Fruit fly (Drosophila melanogaster) whole organism, adult: ENCODE data around the gene CG9257.

Experiments used
- CG11617 ChIP-seq: fragments of 200-800 bp; sonication (Bioruptor generic); optimal IDR thresholded peaks from 2 replicates; lab custom pipeline; 2017; ENCODE audit warnings: mild to moderate bottlenecking, missing biosample characterization, missing genetic modification reagents, missing genetic modification characterization
- CG12768 ChIP-seq: fragments of 200-800 bp; sonication (Bioruptor generic); optimal IDR thresholded peaks from 2 replicates; lab custom pipeline; 2017; ENCODE audit warnings: missing biosample characterization, missing genetic modification characterization, mild to moderate bottlenecking, moderate library complexity, missing genetic modification reagents
- CG14711 ChIP-seq: fragments of 200-800 bp; sonication (Bioruptor generic); optimal IDR thresholded peaks from 2 replicates; lab custom pipeline; 2018; ENCODE audit warnings: missing biosample characterization, mild to moderate bottlenecking, missing genetic modification characterization, moderate library complexity
- CG1620 ChIP-seq: fragments of 200-800 bp; sonication (Bioruptor generic); optimal IDR thresholded peaks from 2 replicates; lab custom pipeline; 2016; ENCODE audit warnings: missing biosample characterization, missing genetic modification characterization
- CG33017 ChIP-seq: fragments of 200-800 bp; sonication (Bioruptor generic); optimal IDR thresholded peaks from 2 replicates; lab custom pipeline; 2018; ENCODE audit warnings: missing biosample characterization, mild to moderate bottlenecking, missing genetic modification characterization, moderate library complexity
- CG5204 ChIP-seq: fragments of 200-800 bp; sonication (Bioruptor generic); optimal IDR thresholded peaks from 2 replicates; lab custom pipeline; 2016; ENCODE audit warnings: missing biosample characterization, missing genetic modification characterization
- CG7045 ChIP-seq: fragments of 200-800 bp; sonication (Bioruptor generic); optimal IDR thresholded peaks from 2 replicates; lab custom pipeline; 2017; ENCODE audit warnings: missing biosample characterization, mild to moderate bottlenecking, missing genetic modification characterization
- CG7101 ChIP-seq: fragments of 200-800 bp; sonication (Bioruptor generic); optimal IDR thresholded peaks from 2 replicates; lab custom pipeline; 2018; ENCODE audit warnings: missing biosample characterization, mild to moderate bottlenecking, missing genetic modification characterization, moderate library complexity
- Crg-1 ChIP-seq: fragments of 200-800 bp; sonication (Bioruptor generic); optimal IDR thresholded peaks from 2 replicates; lab custom pipeline; 2016; ENCODE audit warnings: missing biosample characterization, missing genetic modification characterization
- Hr96 ChIP-seq: fragments of 200-800 bp; sonication (Bioruptor generic); optimal IDR thresholded peaks from 2 replicates; lab custom pipeline; 2016; ENCODE audit warnings: missing biosample characterization, missing genetic modification characterization
- Mnt ChIP-seq: fragments of 200-800 bp; sonication (Bioruptor generic); optimal IDR thresholded peaks from 2 replicates; lab custom pipeline; 2016; ENCODE audit warnings: missing biosample characterization, mild to moderate bottlenecking, missing genetic modification characterization
- bab1 ChIP-seq: fragments of 200-800 bp; sonication (Bioruptor generic); optimal IDR thresholded peaks from 3 replicates; lab custom pipeline; 2019; ENCODE audit warnings: missing biosample characterization, mild to moderate bottlenecking, missing genetic modification characterization, moderate library complexity
- cic ChIP-seq: fragments of 200-800 bp; sonication (Bioruptor generic); optimal IDR thresholded peaks from 2 replicates; lab custom pipeline; 2017; ENCODE audit warnings: missing biosample characterization, mild to moderate bottlenecking, missing genetic modification characterization, moderate library complexity
- cnc ChIP-seq, 2 experiments: fragments of >200 bp; optimal IDR thresholded peaks; 2 replicates each; lab custom pipeline; 2017
- kay ChIP-seq: fragments of 200-800 bp; sonication (Bioruptor generic); peaks from one replicate; lab custom pipeline; 2016; ENCODE audit warnings: missing biosample characterization, missing genetic modification characterization, borderline replicate concordance
- ovo ChIP-seq: fragments of 200-800 bp; sonication (Bioruptor generic); optimal IDR thresholded peaks from 2 replicates; lab custom pipeline; 2016; ENCODE audit warnings: missing biosample characterization, missing genetic modification characterization
- pad ChIP-seq: fragments of 200-800 bp; sonication (Bioruptor generic); optimal IDR thresholded peaks from 3 replicates; lab custom pipeline; 2017; ENCODE audit warnings: missing biosample characterization, missing genetic modification characterization, mild to moderate bottlenecking, moderate library complexity, missing genetic modification reagents
- tj ChIP-seq: fragments of 200-800 bp; sonication (Bioruptor generic); optimal IDR thresholded peaks from 3 replicates; lab custom pipeline; 2017; ENCODE audit warnings: missing biosample characterization, mild to moderate bottlenecking, missing genetic modification characterization, moderate library complexity
- toe ChIP-seq: fragments of 200-800 bp; sonication (Bioruptor generic); optimal IDR thresholded peaks from 2 replicates; lab custom pipeline; 2016; ENCODE audit warnings: missing biosample characterization, missing genetic modification characterization

The CG9257 gene

DNA sequence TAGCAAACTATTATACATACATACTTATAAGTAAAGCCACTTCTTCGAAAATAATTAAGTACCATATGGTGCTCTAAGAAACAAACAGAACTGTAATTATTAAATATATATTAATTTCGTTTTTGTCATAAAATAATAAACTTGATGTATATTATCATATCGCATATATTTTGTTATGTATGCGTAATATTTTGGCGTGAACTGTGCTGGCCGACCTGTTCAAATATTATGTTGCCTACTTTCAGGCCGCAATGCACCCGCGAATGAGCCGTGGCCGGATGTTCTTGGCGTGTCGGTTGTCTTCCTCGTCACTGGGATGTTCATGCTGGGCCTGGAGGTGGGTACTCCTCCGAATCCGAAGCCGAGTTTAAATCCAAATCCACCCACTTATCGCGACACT lies 24.7 kb upstream of the CG9257 start:
- TF ChIP-seq Hr96 (no peak), pad (GFP tag; lab: Kevin White, UChicago) (no peak), tj (GFP tag; lab: Kevin White, UChicago) (no peak), CG14711 (tag; lab: Kevin White, UChicago) (no peak), CG7045 (GFP tag; lab: Kevin White, UChicago) (no peak), cic (GFP tag; lab: Kevin White, UChicago) (no peak), toe (GFP tag; lab: Kevin White, UChicago) (no peak), Crg-1 (GFP tag; lab: Kevin White, UChicago) (no peak), kay (GFP tag; lab: Kevin White, UChicago) (no peak), bab1 (GFP tag; lab: Kevin White, UChicago) (no peak), CG5204 (no peak), Mnt (GFP tag; lab: Kevin White, UChicago) (no peak), ovo (no peak), CG12768 (no peak), CG7101 (tag; lab: Kevin White, UChicago) (no peak), cnc (optimal IDR thresholded peaks at IDR 0.05; lab: Kevin White, UChicago) (no peak)

DNA sequence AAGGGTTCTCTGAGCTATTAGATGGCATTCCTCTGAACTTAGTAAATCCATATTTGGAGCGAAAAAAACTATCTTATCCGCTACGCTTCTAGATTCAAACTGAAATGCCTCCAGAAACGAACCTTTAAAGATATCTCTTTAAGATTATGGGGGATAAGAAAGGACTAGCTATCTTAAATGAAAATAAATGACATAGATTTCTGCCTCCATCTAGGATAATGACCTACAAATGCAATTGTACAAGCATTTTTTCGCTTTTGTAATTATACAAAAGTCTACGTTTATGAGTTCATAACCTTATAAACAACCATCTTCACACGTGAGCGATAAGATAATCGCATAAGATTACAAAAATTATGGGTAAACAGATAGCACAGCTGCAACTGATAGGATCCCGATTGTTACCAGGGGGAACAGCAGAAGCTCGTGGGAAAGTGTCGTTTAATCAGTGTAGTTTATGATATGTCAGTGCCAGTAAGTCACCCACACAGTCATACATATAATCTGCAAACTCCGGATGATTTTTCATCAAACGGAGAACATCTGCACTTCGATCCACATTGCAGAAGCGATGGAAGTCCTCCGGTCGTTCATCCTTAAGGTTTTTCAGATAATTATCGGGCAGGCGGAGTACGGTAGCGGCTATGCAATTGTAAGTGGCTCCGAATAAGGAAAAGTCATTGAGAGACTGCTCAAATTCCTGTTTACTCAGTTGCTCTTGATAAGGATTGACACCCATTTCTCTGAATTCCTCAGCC lies 19.9 kb upstream of the CG9257 start, which contains the start of gene CG33511:
TSS of gene CG33511 (minus strand) at position 51 of the 758 bp plus-strand sequence.
- TF ChIP-seq CG12768 (no peak), CG1620 (GFP tag; lab: Kevin White, UChicago) (no peak), cnc (optimal IDR thresholded peaks at IDR 0.05; lab: Kevin White, UChicago) (no peak), CG7101 (tag; lab: Kevin White, UChicago) (no peak), cic (GFP tag; lab: Kevin White, UChicago) (peak; percentile 79), CG14711 (tag; lab: Kevin White, UChicago) (no peak)

DNA sequence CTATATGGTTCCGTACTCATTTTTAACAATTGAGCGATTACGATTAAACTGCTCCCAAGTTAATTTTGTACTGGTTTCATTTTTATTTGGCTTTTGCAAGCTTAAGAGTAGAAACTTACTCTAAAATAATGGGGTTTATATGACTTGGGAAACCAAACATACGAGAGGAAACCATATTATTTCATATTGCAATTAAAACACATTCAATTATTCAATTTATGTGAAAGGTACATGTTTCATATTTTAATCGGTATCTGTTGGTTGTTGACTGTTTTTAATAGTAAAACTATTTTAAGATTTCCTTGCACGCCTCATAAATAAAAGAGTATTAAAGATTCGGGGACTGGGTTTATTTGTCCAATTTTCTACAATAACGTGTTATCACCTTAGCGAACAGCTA lies 18.3 kb upstream of the CG9257 start, which contains the start of gene CG33510:
TSS of gene CG33510 (minus strand) at position 59 of the 400 bp plus-strand sequence.
- TF ChIP-seq Mnt (GFP tag; lab: Kevin White, UChicago) = no peak
- TF ChIP-seq CG14711 (tag; lab: Kevin White, UChicago) = peak; percentile 6
- TF ChIP-seq cic (GFP tag; lab: Kevin White, UChicago) = peak; percentile 8
- TF ChIP-seq CG11617 (GFP tag; lab: Kevin White, UChicago) = peak; percentile 24
- TF ChIP-seq cnc (optimal IDR thresholded peaks at IDR 0.05; lab: Kevin White, UChicago) = no peak

- TF ChIP-seq CG33017 (tag; lab: Kevin White, UChicago) (no peak), Hr96 (no peak), cic (GFP tag; lab: Kevin White, UChicago) (no peak), ovo (no peak), CG14711 (tag; lab: Kevin White, UChicago) (no peak), CG5204 (no peak), kay (GFP tag; lab: Kevin White, UChicago) (no peak), cnc (optimal IDR thresholded peaks at IDR 0.05; lab: Kevin White, UChicago) (no peak), bab1 (GFP tag; lab: Kevin White, UChicago) (no peak), toe (GFP tag; lab: Kevin White, UChicago) (no peak)
Measured at dm6 chr2L:21086406-21086805, 16.1 kb upstream of the CG9257 start, which contains the start of gene CG33509. CG33509 (minus strand) TSS chr2L:21086506.

- TF ChIP-seq Crg-1 (GFP tag; lab: Kevin White, UChicago) (no peak), kay (GFP tag; lab: Kevin White, UChicago) (peak; percentile 15)
Measured at dm6 chr2L:21088651-21089050, 13.9 kb upstream of the CG9257 start, which contains the start of gene ppk13. ppk13 (minus strand) TSS chr2L:21088751.

DNA sequence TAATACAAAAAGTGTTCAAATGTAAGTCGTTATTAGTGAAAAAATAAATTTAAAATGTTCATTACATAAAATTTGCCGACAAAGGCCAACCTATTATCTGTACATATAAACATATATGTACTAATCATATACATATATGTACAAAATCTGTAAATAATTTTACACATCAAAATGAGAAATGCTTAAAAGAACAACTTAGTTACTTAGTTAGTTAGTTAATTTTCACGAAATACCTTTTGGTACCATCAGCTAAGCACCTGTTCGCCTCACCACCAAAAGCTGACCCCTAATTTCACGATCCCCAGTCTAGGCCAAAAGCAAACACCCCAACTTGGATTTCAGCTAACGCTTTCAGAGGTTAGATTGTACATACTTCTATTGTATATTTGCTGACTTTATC lies 13.5 kb upstream of the CG9257 start, which contains the start of gene CG9259:
TSS of gene CG9259 (plus strand) at position 301 of the 400 bp plus-strand sequence.
- TF ChIP-seq Hr96 = no peak

DNA sequence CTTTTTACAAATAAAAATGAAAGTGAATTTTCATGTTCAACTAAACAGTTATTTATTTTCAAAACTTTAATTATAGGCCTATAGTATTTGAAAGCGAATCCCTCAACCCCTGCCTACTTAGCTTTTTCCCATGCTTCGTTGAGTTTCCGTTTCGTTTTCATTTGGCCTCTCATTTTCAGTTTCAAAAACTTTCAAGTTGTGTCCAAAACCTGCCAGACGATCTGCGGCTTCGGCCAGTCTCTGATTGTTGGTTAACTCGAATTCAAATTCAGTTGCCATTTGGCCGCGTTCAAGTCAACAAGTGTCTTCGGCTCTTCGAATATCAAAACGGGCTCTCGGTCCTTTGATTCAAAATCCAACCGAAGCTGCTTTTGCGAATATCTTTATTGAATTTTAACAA lies 11.6 kb upstream of the CG9257 start, which contains the start of gene CG14397:
TSS of gene CG14397 (plus strand) at position 270 of the 400 bp plus-strand sequence.
- no peak for TF ChIP-seq cic (GFP tag; lab: Kevin White, UChicago)
- no peak for TF ChIP-seq CG7045 (GFP tag; lab: Kevin White, UChicago)
- TF ChIP-seq tj (GFP tag; lab: Kevin White, UChicago) = no peak
- no peak for TF ChIP-seq Mnt (GFP tag; lab: Kevin White, UChicago)
- no peak for TF ChIP-seq CG33017 (tag; lab: Kevin White, UChicago)
- TF ChIP-seq kay (GFP tag; lab: Kevin White, UChicago) = no peak
- no peak for TF ChIP-seq Hr96
- TF ChIP-seq Crg-1 (GFP tag; lab: Kevin White, UChicago) = no peak
- no peak for TF ChIP-seq CG1620 (GFP tag; lab: Kevin White, UChicago)
- TF ChIP-seq CG11617 (GFP tag; lab: Kevin White, UChicago) = no peak
- TF ChIP-seq CG5204 = no peak
- TF ChIP-seq bab1 (GFP tag; lab: Kevin White, UChicago) = no peak
- TF ChIP-seq ovo = no peak
